Worm (Caenorhabditis elegans) whole organism, L1 larva: ENCODE measurements around the gene T26C5.3.
A peak's percentile ranks its signal among the peaks of the same experiment; 100 is the strongest.

Source experiments
- C34B4.2 ChIP-seq: sonication (generic microtip); optimal IDR thresholded peaks from 2 replicates; lab custom pipeline; 2017; ENCODE audit warnings: mild to moderate bottlenecking, missing genetic modification characterization, missing compliant biosample characterization
- alr-1 ChIP-seq: fragments of 200-800 bp; sonication (Bioruptor generic); optimal IDR thresholded peaks from 2 replicates; lab custom pipeline; 2018; ENCODE audit warnings: borderline replicate concordance, mild to moderate bottlenecking, missing genetic modification characterization, missing compliant biosample characterization
- blmp-1 ChIP-seq: fragments of 150-350 bp; optimal IDR thresholded peaks from 2 replicates; lab custom pipeline; 2014; ENCODE audit warnings: missing biosample characterization, missing genetic modification characterization
- dsc-1 ChIP-seq: sonication (generic microtip); optimal IDR thresholded peaks from 2 replicates; lab custom pipeline; 2016; ENCODE audit warnings: mild to moderate bottlenecking, missing genetic modification characterization, missing compliant biosample characterization
- efl-1 ChIP-seq, 4 experiments: fragments of 150-350 bp; optimal IDR thresholded peaks in 3 of 4; peaks in 1 of 4; 1 replicate in 1 of 4; 2 replicates in 3 of 4; lab custom pipeline; 2014; ENCODE audit warnings: missing biosample characterization in 2 of 4, missing genetic modification characterization in 2 of 4, missing genetic modification reagents in 2 of 4
- elt-2 ChIP-seq: sonication (generic microtip); optimal IDR thresholded peaks from 2 replicates; lab custom pipeline; 2016; ENCODE audit warnings: missing genetic modification characterization, mild to moderate bottlenecking, inconsistent platforms, missing compliant biosample characterization, missing genetic modification reagents
- fkh-10 ChIP-seq: sonication (generic microtip); optimal IDR thresholded peaks from 2 replicates; lab custom pipeline; 2017; ENCODE audit warnings: missing biosample characterization, missing genetic modification reagents, missing genetic modification characterization
- lin-14 ChIP-seq: fragments of 200-800 bp; sonication (Bioruptor generic); optimal IDR thresholded peaks from 2 replicates; lab custom pipeline; 2018; ENCODE audit warnings: mild to moderate bottlenecking, missing genetic modification characterization, moderate library complexity, missing compliant biosample characterization
- lin-35 ChIP-seq, 2 experiments: fragments of 150-350 bp; optimal IDR thresholded peaks; 2 replicates each; lab custom pipeline; 2014; ENCODE audit warnings: missing biosample characterization in 2 of 2, missing genetic modification characterization in 2 of 2, missing genetic modification reagents in 2 of 2
- nhr-12 ChIP-seq: sonication (generic microtip); optimal IDR thresholded peaks from 2 replicates; lab custom pipeline; 2017; ENCODE audit warnings: missing biosample characterization, missing genetic modification characterization
- nhr-20 ChIP-seq: sonication (generic microtip); optimal IDR thresholded peaks from 2 replicates; lab custom pipeline; 2016; ENCODE audit warnings: mild to moderate bottlenecking, missing genetic modification characterization, missing compliant biosample characterization
- nhr-71 ChIP-seq: sonication (generic microtip); optimal IDR thresholded peaks from 2 replicates; lab custom pipeline; 2016; ENCODE audit warnings: mild to moderate bottlenecking, missing genetic modification characterization, moderate library complexity, missing compliant biosample characterization
- nhr-85 ChIP-seq: sonication (generic microtip); peaks from one replicate; lab custom pipeline; 2016; ENCODE audit warnings: missing genetic modification characterization, inconsistent platforms, missing compliant biosample characterization
- nhr-90 ChIP-seq: sonication (generic microtip); optimal IDR thresholded peaks from 2 replicates; lab custom pipeline; 2016; ENCODE audit warnings: mild to moderate bottlenecking, missing genetic modification characterization, missing compliant biosample characterization; ENCODE audit not compliant: poor library complexity
- pqm-1 ChIP-seq: sonication (generic microtip); optimal IDR thresholded peaks from 3 replicates; lab custom pipeline; 2017; ENCODE audit warnings: missing biosample characterization, missing genetic modification characterization
- snu-23 ChIP-seq: sonication (generic microtip); optimal IDR thresholded peaks from 2 replicates; lab custom pipeline; 2016; ENCODE audit warnings: missing genetic modification characterization, missing compliant biosample characterization
- tbx-2 ChIP-seq: sonication (generic microtip); optimal IDR thresholded peaks from 2 replicates; lab custom pipeline; 2016; ENCODE audit warnings: missing genetic modification characterization, missing compliant biosample characterization
- tlp-1 ChIP-seq: fragments of 150-350 bp; optimal IDR thresholded peaks from 2 replicates; lab custom pipeline; 2014; ENCODE audit warnings: missing biosample characterization, missing genetic modification characterization
- xbp-1 ChIP-seq: sonication (generic microtip); optimal IDR thresholded peaks from 2 replicates; lab custom pipeline; 2016; ENCODE audit warnings: missing genetic modification characterization, missing compliant biosample characterization
- ztf-11 ChIP-seq, 2 experiments: sonication (generic microtip); optimal IDR thresholded peaks; 2 replicates each; lab custom pipeline; 2016 to 2017; ENCODE audit warnings: missing genetic modification characterization in 2 of 2, missing biosample characterization in 1 of 2, missing compliant biosample characterization in 1 of 2

The T26C5.3 gene

ce11 chrII:9285171-9286025, 49.0 kb downstream of the T26C5.3 start, which contains the start of gene mtrr-1 (continued):
- TF ChIP-seq xbp-1 (tag; lab: Kevin White, UChicago) = peak; percentile 20
- no peak for TF ChIP-seq nhr-12 (tag; lab: Kevin White, UChicago)
- no peak for TF ChIP-seq tlp-1 (tag; lab: Kevin White, UChicago)
- TF ChIP-seq tbx-2 (tag; lab: Kevin White, UChicago) = no peak

ce11 chrII:9289127-9289526, 52.7 kb downstream of the T26C5.3 start:
- peak; percentile 21 for TF ChIP-seq nhr-85 (tag; lab: Kevin White, UChicago)
- TF ChIP-seq alr-1 (tag; lab: Kevin White, UChicago) = no peak
- TF ChIP-seq dsc-1 (tag; lab: Kevin White, UChicago) = no peak

- peak in 1 of 2 experiments; percentile 37 for TF ChIP-seq lin-35 (GFP tag; optimal IDR thresholded peaks at IDR 0.05; lab: Kevin White, UChicago)
- TF ChIP-seq C34B4.2 (tag; lab: Kevin White, UChicago) = no peak
- TF ChIP-seq nhr-20 (tag; lab: Kevin White, UChicago) = peak; percentile 42
- no peak for TF ChIP-seq ztf-11 (tag; optimal IDR thresholded peaks at IDR 0.05; lab: Kevin White, UChicago)
- TF ChIP-seq lin-14 (GFP tag; lab: Kevin White, UChicago) = peak; percentile 41
- peak; percentile 64 for TF ChIP-seq pqm-1 (tag; lab: Kevin White, UChicago)
- peak; percentile 94 for TF ChIP-seq elt-2
- TF ChIP-seq blmp-1 (tag; lab: Kevin White, UChicago) = peak; percentile 8
- TF ChIP-seq nhr-90 (tag; lab: Kevin White, UChicago) = peak; percentile 21
- peak; percentile 10 for TF ChIP-seq nhr-71
These were observed 55.2 kb downstream of the T26C5.3 start, which contains the start of gene acs-7 for ce11 chrII:9291632-9292031. Gene acs-7, plus strand, starts transcription at chrII:9292017.

- no peak for TF ChIP-seq fkh-10 (GFP tag; lab: Kevin White, UChicago)
- peak; percentile 66 for TF ChIP-seq blmp-1 (tag; lab: Kevin White, UChicago)
- TF ChIP-seq snu-23 = no peak
- no peak for TF ChIP-seq efl-1 (optimal IDR thresholded peaks at IDR 0.05; lab: Kevin White, UChicago)
- peak in 1 of 2 experiments; percentile 84 for TF ChIP-seq efl-1 (GFP tag; optimal IDR thresholded peaks at IDR 0.05 in 1 of 2; lab: Kevin White, UChicago)
These were observed 59.3 kb downstream of the T26C5.3 start, which contains the start of gene C01G6.9 for ce11 chrII:9295678-9296077. Gene C01G6.9, minus strand, starts transcription at chrII:9295818.
